Worm (Caenorhabditis elegans) whole organism, L2 larva: ENCODE data around the gene phb-2.

Experiments
- C34F6.9 ChIP-seq: fragments of 150-350 bp; optimal IDR thresholded peaks from 2 replicates; lab custom pipeline; 2014; ENCODE audit warnings: missing biosample characterization, missing genetic modification characterization
- F13H6.1 ChIP-seq: sonication (generic microtip); optimal IDR thresholded peaks from 2 replicates; lab custom pipeline; 2016; ENCODE audit warnings: missing genetic modification characterization, missing compliant biosample characterization
- R02D3.7 ChIP-seq: fragments of 150-350 bp; optimal IDR thresholded peaks from 2 replicates; lab custom pipeline; 2014; ENCODE audit warnings: missing biosample characterization, missing genetic modification characterization
- Y55F3AM.14 ChIP-seq: fragments of 200-800 bp; sonication (Bioruptor generic); optimal IDR thresholded peaks from 2 replicates; lab custom pipeline; 2018; ENCODE audit warnings: mild to moderate bottlenecking, missing genetic modification characterization, missing compliant biosample characterization
- ZK546.5 ChIP-seq: sonication (generic microtip); optimal IDR thresholded peaks from 2 replicates; lab custom pipeline; 2017; ENCODE audit warnings: missing biosample characterization, missing genetic modification characterization
- alr-1 ChIP-seq: fragments of 150-350 bp; optimal IDR thresholded peaks from 2 replicates; lab custom pipeline; 2014; ENCODE audit warnings: missing biosample characterization, missing genetic modification characterization
- aly-2 ChIP-seq: fragments of 150-350 bp; optimal IDR thresholded peaks from 2 replicates; lab custom pipeline; 2014; ENCODE audit warnings: missing biosample characterization, missing genetic modification characterization
- ama-1 ChIP-seq: fragments of 150-350 bp; optimal IDR thresholded peaks from 2 replicates; lab custom pipeline; 2018; ENCODE audit warnings: inconsistent platforms
- blmp-1 ChIP-seq: sonication (generic microtip); optimal IDR thresholded peaks from 2 replicates; lab custom pipeline; 2017; ENCODE audit warnings: missing genetic modification characterization, mild to moderate bottlenecking, missing compliant biosample characterization, antibody characterized with exemption, moderate library complexity; ENCODE audit not compliant: insufficient read depth
- ceh-16 ChIP-seq: fragments of 150-350 bp; optimal IDR thresholded peaks from 2 replicates; lab custom pipeline; 2014; ENCODE audit warnings: missing biosample characterization, missing genetic modification characterization
- ceh-82 ChIP-seq: fragments of 150-350 bp; optimal IDR thresholded peaks from 2 replicates; lab custom pipeline; 2014; ENCODE audit warnings: missing biosample characterization, missing genetic modification characterization
- crh-2 ChIP-seq: sonication (generic microtip); optimal IDR thresholded peaks from 2 replicates; lab custom pipeline; 2017; ENCODE audit warnings: missing biosample characterization, missing genetic modification characterization
- dmd-4 ChIP-seq: sonication (generic microtip); optimal IDR thresholded peaks from 2 replicates; lab custom pipeline; 2017; ENCODE audit warnings: missing biosample characterization, missing genetic modification characterization
- egl-27 ChIP-seq: sonication (generic microtip); optimal IDR thresholded peaks from 3 replicates; lab custom pipeline; 2017; ENCODE audit warnings: missing biosample characterization, missing genetic modification reagents, missing genetic modification characterization
- elt-1 ChIP-seq: fragments of 150-350 bp; optimal IDR thresholded peaks from 2 replicates; lab custom pipeline; 2014; ENCODE audit warnings: missing biosample characterization, missing genetic modification characterization
- elt-3 ChIP-seq: sonication (generic microtip); optimal IDR thresholded peaks from 2 replicates; lab custom pipeline; 2017; ENCODE audit warnings: missing biosample characterization, missing genetic modification characterization
- fos-1 ChIP-seq: fragments of 150-350 bp; optimal IDR thresholded peaks from 2 replicates; lab custom pipeline; 2014; ENCODE audit warnings: missing biosample characterization, missing genetic modification characterization
- gmeb-1 ChIP-seq: fragments of 150-350 bp; optimal IDR thresholded peaks from 2 replicates; lab custom pipeline; 2014; ENCODE audit warnings: missing biosample characterization, missing genetic modification characterization
- lin-11 ChIP-seq: fragments of 150-350 bp; sonication (generic microtip); optimal IDR thresholded peaks from 2 replicates; lab custom pipeline; 2014; ENCODE audit warnings: missing biosample characterization, missing genetic modification characterization, inconsistent platforms, mixed read lengths
- lin-13 ChIP-seq: fragments of 150-350 bp; optimal IDR thresholded peaks from 2 replicates; lab custom pipeline; 2014; ENCODE audit warnings: missing biosample characterization, missing genetic modification reagents, missing genetic modification characterization
- lin-39 ChIP-seq: fragments of 150-350 bp; optimal IDR thresholded peaks from 2 replicates; lab custom pipeline; 2014; ENCODE audit warnings: missing biosample characterization, missing genetic modification reagents, missing genetic modification characterization
- lsy-2 ChIP-seq, 2 experiments: fragments of 150-350 bp in 1 of 2; sonication (generic microtip) in 1 of 2; optimal IDR thresholded peaks; 2 replicates each; lab custom pipeline; 2014 to 2017; ENCODE audit warnings: missing biosample characterization in 2 of 2, missing genetic modification characterization in 2 of 2
- mab-5 ChIP-seq: fragments of 150-350 bp; optimal IDR thresholded peaks from 2 replicates; lab custom pipeline; 2014; ENCODE audit warnings: missing biosample characterization, missing genetic modification characterization
- mbf-1 ChIP-seq: sonication (generic microtip); optimal IDR thresholded peaks from 2 replicates; lab custom pipeline; 2017; ENCODE audit warnings: missing biosample characterization, missing genetic modification characterization
- mdl-1 ChIP-seq, 2 experiments: fragments of 150-350 bp in 1 of 2; sonication (generic microtip) in 1 of 2; optimal IDR thresholded peaks; 2 replicates each; lab custom pipeline; 2017; ENCODE audit warnings: missing biosample characterization in 2 of 2, missing genetic modification characterization in 2 of 2
- nhr-10 ChIP-seq: sonication (generic microtip); optimal IDR thresholded peaks from 2 replicates; lab custom pipeline; 2017; ENCODE audit warnings: missing biosample characterization, missing genetic modification characterization
- nhr-11 ChIP-seq: fragments of 150-350 bp; optimal IDR thresholded peaks from 2 replicates; lab custom pipeline; 2014; ENCODE audit warnings: missing biosample characterization, missing genetic modification characterization
- nhr-12 ChIP-seq: fragments of 150-350 bp; optimal IDR thresholded peaks from 2 replicates; lab custom pipeline; 2014; ENCODE audit warnings: missing biosample characterization, missing genetic modification characterization
- nhr-129 ChIP-seq: fragments of 150-350 bp; optimal IDR thresholded peaks from 2 replicates; lab custom pipeline; 2014; ENCODE audit warnings: missing biosample characterization, missing genetic modification characterization
- nhr-21 ChIP-seq: fragments of 150-350 bp; optimal IDR thresholded peaks from 2 replicates; lab custom pipeline; 2014; ENCODE audit warnings: missing biosample characterization, missing genetic modification characterization
- nhr-23 ChIP-seq: fragments of 150-350 bp; optimal IDR thresholded peaks from 2 replicates; lab custom pipeline; 2014; ENCODE audit warnings: missing biosample characterization, missing genetic modification reagents, missing genetic modification characterization
- nhr-237 ChIP-seq: fragments of 150-350 bp; optimal IDR thresholded peaks from 2 replicates; lab custom pipeline; 2014; ENCODE audit warnings: missing biosample characterization, missing genetic modification characterization
- nhr-25 ChIP-seq: fragments of 150-350 bp; sonication (generic microtip); optimal IDR thresholded peaks from 3 replicates; lab custom pipeline; 2014; ENCODE audit warnings: missing biosample characterization, missing genetic modification characterization
- nhr-6 ChIP-seq: fragments of 150-350 bp; optimal IDR thresholded peaks from 2 replicates; lab custom pipeline; 2014; ENCODE audit warnings: missing biosample characterization, missing genetic modification characterization
- nhr-77 ChIP-seq: fragments of 150-350 bp; optimal IDR thresholded peaks from 2 replicates; lab custom pipeline; 2014; ENCODE audit warnings: missing biosample characterization, missing genetic modification characterization
- peb-1 ChIP-seq: fragments of 150-350 bp; optimal IDR thresholded peaks from 2 replicates; lab custom pipeline; 2014; ENCODE audit warnings: missing biosample characterization, missing genetic modification characterization
- sem-4 ChIP-seq: fragments of 150-350 bp; optimal IDR thresholded peaks from 2 replicates; lab custom pipeline; 2014; ENCODE audit warnings: missing biosample characterization, missing genetic modification reagents, missing genetic modification characterization
- skn-1 ChIP-seq: sonication (generic microtip); optimal IDR thresholded peaks from 2 replicates; lab custom pipeline; 2017; ENCODE audit warnings: missing biosample characterization, missing genetic modification characterization
- sma-3 ChIP-seq: sonication (generic microtip); optimal IDR thresholded peaks from 2 replicates; lab custom pipeline; 2016; ENCODE audit warnings: missing genetic modification reagents, missing genetic modification characterization, missing compliant biosample characterization
- sma-9 ChIP-seq, 2 experiments: fragments of 150-350 bp in 1 of 2; sonication (generic microtip) in 1 of 2; optimal IDR thresholded peaks; 2 replicates each; lab custom pipeline; 2014 to 2016; ENCODE audit warnings: missing genetic modification characterization in 2 of 2, mild to moderate bottlenecking in 1 of 2, missing biosample characterization in 1 of 2, missing compliant biosample characterization in 1 of 2, missing genetic modification reagents in 1 of 2, moderate library complexity in 1 of 2
- snpc-4 ChIP-seq: fragments of 150-350 bp; optimal IDR thresholded peaks from 2 replicates; lab custom pipeline; 2014; ENCODE audit warnings: missing biosample characterization, missing genetic modification characterization
- unc-39 ChIP-seq: fragments of 150-350 bp; optimal IDR thresholded peaks from 2 replicates; lab custom pipeline; 2014; ENCODE audit warnings: missing biosample characterization, missing genetic modification characterization
- unc-55 ChIP-seq: fragments of 150-350 bp; sonication (generic microtip); optimal IDR thresholded peaks from 3 replicates; lab custom pipeline; 2014; ENCODE audit warnings: missing biosample characterization, missing genetic modification reagents, missing genetic modification characterization
- unc-62 ChIP-seq: fragments of 150-350 bp; optimal IDR thresholded peaks from 2 replicates; lab custom pipeline; 2014; ENCODE audit warnings: missing biosample characterization, missing genetic modification reagents, missing genetic modification characterization
- zag-1 ChIP-seq: fragments of 150-350 bp; optimal IDR thresholded peaks from 2 replicates; lab custom pipeline; 2014; ENCODE audit warnings: missing biosample characterization, missing genetic modification characterization
- ztf-1 ChIP-seq: fragments of 200-800 bp; sonication (Bioruptor generic); conservative IDR thresholded peaks from 2 replicates; pipeline ENCODE4 v1.3.6; 2022; ENCODE audit warnings: missing genetic modification characterization, missing compliant biosample characterization
- ztf-11 ChIP-seq: sonication (generic microtip); optimal IDR thresholded peaks from 2 replicates; lab custom pipeline; 2017; ENCODE audit warnings: missing biosample characterization, missing genetic modification characterization
- ztf-4 ChIP-seq: fragments of 150-350 bp; optimal IDR thresholded peaks from 2 replicates; lab custom pipeline; 2014; ENCODE audit warnings: missing biosample characterization, missing genetic modification characterization

phb-2 gene

ce11 chrII:6269805-6270414 lies 18.7 kb downstream of the phb-2 start, which contains the start of gene F13H8.2:
Gene F13H8.2, plus strand, starts transcription at chrII:6270364.
- no peak for TF ChIP-seq nhr-12
- TF ChIP-seq skn-1 (tag; lab: Kevin White, UChicago): peak; percentile 33
- TF ChIP-seq blmp-1 (tag; lab: Kevin White, UChicago): peak; percentile 5
- no peak for TF ChIP-seq lin-39
- peak; percentile 70 for TF ChIP-seq nhr-129
- peak; percentile 78 for TF ChIP-seq unc-55 (GFP tag; lab: Kevin White, UChicago)
- TF ChIP-seq unc-62 (GFP tag; lab: Kevin White, UChicago): no peak
- TF ChIP-seq nhr-6 (tag; lab: Kevin White, UChicago): no peak
- no peak for TF ChIP-seq aly-2
- TF ChIP-seq fos-1: peak; percentile 42
- TF ChIP-seq C34F6.9 (tag; lab: Kevin White, UChicago): peak; percentile 79
- TF ChIP-seq peb-1 (tag; lab: Kevin White, UChicago): no peak
- TF ChIP-seq ama-1: no peak
- no peak for TF ChIP-seq elt-3
- TF ChIP-seq ztf-11 (tag; lab: Kevin White, UChicago): no peak
- TF ChIP-seq zag-1: peak; percentile 12
- TF ChIP-seq snpc-4 (tag; lab: Kevin White, UChicago): peak; percentile 36
- no peak for TF ChIP-seq nhr-77
- no peak for TF ChIP-seq alr-1
- no peak for TF ChIP-seq nhr-237 (tag; lab: Kevin White, UChicago)
- no peak for TF ChIP-seq dmd-4 (tag; lab: Kevin White, UChicago)
- no peak for TF ChIP-seq ZK546.5
- no peak for TF ChIP-seq nhr-10
- TF ChIP-seq ceh-82: no peak
- peak; percentile 96 for TF ChIP-seq gmeb-1
- TF ChIP-seq ceh-16 (tag; lab: Kevin White, UChicago): no peak
- TF ChIP-seq lin-13 (GFP tag; lab: Kevin White, UChicago): peak; percentile 59
- peak; percentile 83 for TF ChIP-seq sma-3
- TF ChIP-seq lsy-2 (tag; optimal IDR thresholded peaks at IDR 0.05; lab: Kevin White, UChicago): peak; percentile 66 to 90
- no peak for TF ChIP-seq mbf-1 (tag; lab: Kevin White, UChicago)
- no peak for TF ChIP-seq ztf-4 (tag; lab: Kevin White, UChicago)
- TF ChIP-seq sem-4 (tag; lab: Kevin White, UChicago): peak; percentile 52
- TF ChIP-seq nhr-25: no peak
- no peak for TF ChIP-seq nhr-23 (tag; lab: Kevin White, UChicago)
- TF ChIP-seq mab-5 (tag; lab: Kevin White, UChicago): peak; percentile 71
- TF ChIP-seq egl-27 (tag; lab: Kevin White, UChicago): peak; percentile 2
- TF ChIP-seq mdl-1 (tag; optimal IDR thresholded peaks at IDR 0.05; lab: Kevin White, UChicago): no peak
- no peak for TF ChIP-seq ztf-1 (GFP tag; lab: Robert Waterston, UW)
- TF ChIP-seq sma-9 (GFP tag; optimal IDR thresholded peaks at IDR 0.05; lab: Kevin White, UChicago): peak; percentile 87
- TF ChIP-seq sma-9 (tag; optimal IDR thresholded peaks at IDR 0.05; lab: Kevin White, UChicago): no peak
- no peak for TF ChIP-seq R02D3.7 (tag; lab: Kevin White, UChicago)
- no peak for TF ChIP-seq unc-39 (tag; lab: Kevin White, UChicago)
- peak; percentile 20 for TF ChIP-seq lin-11
- peak; percentile 82 for TF ChIP-seq F13H6.1
- no peak for TF ChIP-seq Y55F3AM.14 (GFP tag; lab: Kevin White, UChicago)
- TF ChIP-seq crh-2 (tag; lab: Kevin White, UChicago): peak; percentile 77
- TF ChIP-seq elt-1 (tag; lab: Kevin White, UChicago): no peak
- TF ChIP-seq nhr-11 (tag; lab: Kevin White, UChicago): no peak
- TF ChIP-seq nhr-21: peak; percentile 47
